Fruit fly (Drosophila melanogaster): ENCODE results near the gene RasGAP1.

The RasGAP1 gene

DNA sequence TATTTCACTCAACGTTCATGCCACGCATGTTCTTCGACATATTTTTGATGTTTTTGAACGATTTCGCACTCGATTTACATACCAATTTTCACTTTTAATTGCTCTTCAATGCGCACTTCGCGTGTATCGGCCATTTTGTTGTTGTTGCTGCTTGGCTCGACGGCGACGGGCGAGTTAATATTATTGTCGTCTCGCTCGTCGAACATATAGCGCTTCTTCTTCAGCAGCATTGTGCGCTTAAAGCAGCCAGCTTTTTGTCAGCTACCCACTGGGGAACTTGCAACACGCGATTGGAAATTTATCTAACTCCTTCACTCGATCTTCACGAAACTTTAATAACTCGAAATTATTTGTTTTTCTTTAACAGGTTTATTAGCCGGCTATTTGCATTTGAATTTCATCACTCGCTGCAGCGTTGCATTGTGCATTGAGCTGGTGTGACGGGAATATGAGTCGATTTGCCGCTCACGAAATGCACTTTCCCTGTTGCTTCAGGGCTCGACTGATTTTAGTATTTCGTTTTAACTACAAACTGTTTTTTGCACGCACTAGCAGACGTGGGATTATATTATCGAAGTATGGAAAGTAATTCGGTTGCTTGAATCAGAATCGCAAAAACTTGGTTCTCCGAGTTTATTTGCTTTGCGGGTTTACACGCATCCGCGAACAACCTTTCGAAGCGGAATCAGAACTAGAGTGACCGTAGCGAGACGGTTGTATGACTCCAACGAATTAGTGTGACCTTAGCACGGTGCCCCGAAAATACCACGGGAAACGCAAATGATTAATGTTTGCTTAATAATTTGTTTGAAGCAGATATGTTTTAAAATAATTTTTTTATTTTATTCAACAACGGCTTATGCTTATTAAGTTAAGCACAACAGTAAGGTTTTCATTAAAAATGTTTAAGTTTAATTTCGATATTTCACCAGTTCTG, at the start of gene RasGAP1 (continued):
- peak; percentile 54; the same call in 1 of the 2 replicates for TF ChIP-seq bbx (GFP tag; IDR thresholded peaks at IDR 0.05; ENCODE audit: partially characterized antibody)
- peak; percentile 30 for TF ChIP-seq CG42726 (GFP tag; IDR thresholded peaks at IDR 0.05; ENCODE audit: partially characterized antibody)
- TF ChIP-seq CG2116 (GFP tag; optimal IDR thresholded peaks at IDR 0.05) = peak; percentile 95
- TF ChIP-seq disco-r (GFP tag; optimal IDR thresholded peaks at IDR 0.05) = no peak
- no peak for TF ChIP-seq prd (optimal IDR thresholded peaks at IDR 0.05)
- no peak for TF ChIP-seq prd (GFP tag; IDR thresholded peaks at IDR 0.05)
- TF ChIP-seq CHES-1-like (GFP tag; optimal IDR thresholded peaks at IDR 0.05) = peak; percentile 50
- TF ChIP-seq Med (GFP tag) = peak; percentile 71
- no peak for TF ChIP-seq CG15696 (tag; optimal IDR thresholded peaks at IDR 0.05)
- TF ChIP-seq CG5953 (GFP tag; IDR thresholded peaks at IDR 0.05) = no peak
- TF ChIP-seq stc (GFP tag; IDR thresholded peaks at IDR 0.05) = no peak
- no peak for TF ChIP-seq Hand (GFP tag; optimal IDR thresholded peaks at IDR 0.05)
- TF ChIP-seq dan (GFP tag; IDR thresholded peaks at IDR 0.05) = no peak
- peak; percentile 83 for TF ChIP-seq CG17385 (GFP tag; optimal IDR thresholded peaks at IDR 0.05)
- TF ChIP-seq rib (GFP tag; IDR thresholded peaks at IDR 0.05) = peak; percentile 26; the same call in 1 of the 2 replicates
- TF ChIP-seq CG9932 (GFP tag; IDR thresholded peaks at IDR 0.05) = peak; percentile 22; the same call in 1 of the 2 replicates
- TF ChIP-seq pzg (GFP tag; optimal IDR thresholded peaks at IDR 0.05) = peak; percentile 66
- no peak for TF ChIP-seq sisA (GFP tag; IDR thresholded peaks at IDR 0.05)
- TF ChIP-seq seq (GFP tag; IDR thresholded peaks at IDR 0.05) = no peak
- no peak for TF ChIP-seq CG7987 (GFP tag; optimal IDR thresholded peaks at IDR 0.05)
- peak; percentile 99 for TF ChIP-seq her (GFP tag; optimal IDR thresholded peaks at IDR 0.05)
- TF ChIP-seq E2f2 (GFP tag; IDR thresholded peaks at IDR 0.05) = no peak
- no peak for TF ChIP-seq al (GFP tag; IDR thresholded peaks at IDR 0.05)
- no peak for TF ChIP-seq Atf-2 (GFP tag; optimal IDR thresholded peaks at IDR 0.05)
- no peak for TF ChIP-seq danr (GFP tag; IDR thresholded peaks at IDR 0.05)
- TF ChIP-seq oc (tag; optimal IDR thresholded peaks at IDR 0.05) = no peak
- peak; percentile 57; the same call in 3 of the 4 replicates for TF ChIP-seq Dll (GFP tag; IDR thresholded peaks at IDR 0.05; ENCODE audit: partially characterized antibody)
- TF ChIP-seq Hr3 (GFP tag; optimal IDR thresholded peaks at IDR 0.05) = no peak
- TF ChIP-seq CG4707 (GFP tag; optimal IDR thresholded peaks at IDR 0.05) = no peak
- TF ChIP-seq Rx (GFP tag; IDR thresholded peaks at IDR 0.05) = no peak
- TF ChIP-seq Gug (GFP tag; IDR thresholded peaks at IDR 0.05) = no peak
- no peak for TF ChIP-seq Lim3 (GFP tag; IDR thresholded peaks at IDR 0.05)
- TF ChIP-seq jumu (GFP tag; optimal IDR thresholded peaks at IDR 0.05) = peak; percentile 18
- no peak for TF ChIP-seq CG8944 (GFP tag; optimal IDR thresholded peaks at IDR 0.05)
- peak; percentile 4 for TF ChIP-seq HLH54F (GFP tag; optimal IDR thresholded peaks at IDR 0.05)
- TF ChIP-seq wdn (GFP tag; IDR thresholded peaks at IDR 0.05) = no peak
- TF ChIP-seq Hmr (GFP tag; optimal IDR thresholded peaks at IDR 0.05) = peak; percentile 9
- TF ChIP-seq cas (GFP tag; IDR thresholded peaks at IDR 0.05) = no peak
- TF ChIP-seq D (optimal IDR thresholded peaks at IDR 0.05) = peak; percentile 12
- TF ChIP-seq D (GFP tag; optimal IDR thresholded peaks at IDR 0.05) = no peak
- TF ChIP-seq CG7372 (GFP tag; IDR thresholded peaks at IDR 0.05) = no peak
- no peak for TF ChIP-seq Poxn (GFP tag; IDR thresholded peaks at IDR 0.05)
- TF ChIP-seq CG7928 (GFP tag; optimal IDR thresholded peaks at IDR 0.05) = no peak
- TF ChIP-seq CG9727 (GFP tag; optimal IDR thresholded peaks at IDR 0.05) = no peak
- peak; percentile 91 for TF ChIP-seq CG4617 (GFP tag; optimal IDR thresholded peaks at IDR 0.05; ENCODE audit: borderline replicate concordance)
- TF ChIP-seq CG30403 (GFP tag; optimal IDR thresholded peaks at IDR 0.05) = no peak
- TF ChIP-seq CG12236 (GFP tag; optimal IDR thresholded peaks at IDR 0.05) = no peak
- TF ChIP-seq CG11696 (GFP tag; IDR thresholded peaks at IDR 0.05) = no peak
- peak; percentile 100 for TF ChIP-seq CG6175 (GFP tag; IDR thresholded peaks at IDR 0.05)
- no peak for TF ChIP-seq PHDP (tag; optimal IDR thresholded peaks at IDR 0.05)

All from whole organism, embryonic.